Worm (Caenorhabditis elegans): Measurements from ENCODE around the gene F48G7.10.

F48G7.10 gene

DNA sequence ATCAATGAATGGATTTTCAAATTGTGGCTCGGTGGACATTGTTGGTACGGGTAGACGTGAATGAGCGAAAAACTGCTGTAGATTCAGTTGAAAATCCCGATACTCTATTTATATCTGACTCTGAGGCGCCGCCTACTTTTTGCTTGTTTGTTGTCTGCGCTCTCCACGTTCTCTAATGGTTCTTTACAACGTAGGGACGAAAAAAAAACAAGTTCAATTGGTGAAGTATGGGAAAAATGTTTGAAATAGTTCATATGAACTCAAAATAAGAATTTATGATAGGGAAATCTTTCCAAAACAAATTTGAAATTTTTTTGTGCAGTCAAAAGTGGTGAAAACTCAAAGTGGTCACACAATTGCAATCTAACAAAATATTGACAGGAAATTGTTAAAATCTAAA is at the start of gene F48G7.10:
TSS of gene F48G7.10 (minus strand) at position 101 of the 400 bp plus-strand sequence.
- TF ChIP-seq nhr-85 (tag) (peak; percentile 58), xbp-1 (tag; optimal IDR thresholded peaks at IDR 0.05) (no peak), dsc-1 (tag; optimal IDR thresholded peaks at IDR 0.05) (no peak), skn-1 (tag; optimal IDR thresholded peaks at IDR 0.05) (no peak), swsn-7 (tag; optimal IDR thresholded peaks at IDR 0.05) (no peak)

DNA sequence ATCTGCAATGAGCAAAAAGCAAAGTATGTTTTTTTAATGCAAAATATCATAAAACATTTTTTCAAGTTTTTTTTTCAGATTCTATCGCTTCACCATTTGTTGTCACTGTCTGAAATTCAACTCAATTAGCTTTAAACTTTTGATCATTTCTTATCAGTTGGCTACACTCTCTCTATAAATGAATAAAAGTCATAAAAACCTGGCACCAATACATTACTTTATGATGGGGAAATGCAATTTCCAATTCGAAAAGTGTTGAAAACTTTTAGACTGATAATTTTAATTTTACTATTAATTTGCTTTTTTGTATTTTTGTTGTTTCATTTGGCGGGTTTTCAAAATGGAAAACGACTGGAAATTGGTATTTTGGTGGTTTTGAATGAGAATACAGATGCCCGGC is 49.1 kb upstream of the F48G7.10 start, which contains the start of gene F31F4.1:
TSS of gene F31F4.1 (plus strand) at position 203 of the 400 bp plus-strand sequence.
- TF ChIP-seq grh-1 (GFP tag; IDR thresholded peaks at IDR 0.05) (no peak), ceh-63 (GFP tag; optimal IDR thresholded peaks at IDR 0.05) (no peak), pag-3 (tag; optimal IDR thresholded peaks at IDR 0.05; ENCODE audit: borderline replicate concordance, insufficient read depth) (no peak), vab-15 (tag; optimal IDR thresholded peaks at IDR 0.05) (no peak), skn-1 (tag; optimal IDR thresholded peaks at IDR 0.05) (no peak), mdl-1 (tag; optimal IDR thresholded peaks at IDR 0.05) (no peak), elt-2 (tag; optimal IDR thresholded peaks at IDR 0.05) (peak; percentile 33), efl-1 (optimal IDR thresholded peaks at IDR 0.05) (no peak), efl-1 (GFP tag; optimal IDR thresholded peaks at IDR 0.05 in 1 of 2) (peak in 1 of 2 experiments; percentile 15), nhr-28 (tag; optimal IDR thresholded peaks at IDR 0.05) (no peak), aly-2 (tag; optimal IDR thresholded peaks at IDR 0.05) (no peak), ces-1 (GFP tag; optimal IDR thresholded peaks at IDR 0.05) (no peak), nhr-11 (tag; optimal IDR thresholded peaks at IDR 0.05) (no peak), nhr-19 (GFP tag; conservative IDR thresholded peaks at IDR 0.05) (no peak), nhr-237 (tag; optimal IDR thresholded peaks at IDR 0.05) (no peak), lin-39 (tag; optimal IDR thresholded peaks at IDR 0.05) (no peak)

DNA sequence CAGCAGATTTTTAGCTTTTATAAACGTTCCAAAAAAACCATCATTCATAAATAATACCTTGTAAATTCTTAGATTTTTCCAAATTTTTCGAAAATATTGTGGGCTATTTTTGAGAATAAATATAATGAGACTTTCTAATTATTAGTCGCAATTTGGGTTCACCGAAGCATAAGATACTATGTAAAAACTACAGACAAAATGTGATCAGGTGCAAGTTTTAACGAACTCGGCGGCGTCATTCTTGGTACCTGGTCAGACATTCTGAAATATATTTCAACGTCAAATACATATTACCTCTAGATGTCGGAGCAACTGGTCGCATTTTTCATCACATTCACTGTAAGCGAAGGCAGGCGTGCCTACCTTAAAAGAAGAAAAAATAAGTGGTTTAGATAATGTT is 47.3 kb upstream of the F48G7.10 start, which contains the start of gene srx-23:
TSS of gene srx-23 (plus strand) at position 301 of the 400 bp plus-strand sequence.
- no peak for TF ChIP-seq ama-1 (optimal IDR thresholded peaks at IDR 0.05)
- TF ChIP-seq sox-4 (tag; optimal IDR thresholded peaks at IDR 0.05): peak; percentile 56
- peak; percentile 49 for TF ChIP-seq fkh-8 (tag; optimal IDR thresholded peaks at IDR 0.05)

DNA sequence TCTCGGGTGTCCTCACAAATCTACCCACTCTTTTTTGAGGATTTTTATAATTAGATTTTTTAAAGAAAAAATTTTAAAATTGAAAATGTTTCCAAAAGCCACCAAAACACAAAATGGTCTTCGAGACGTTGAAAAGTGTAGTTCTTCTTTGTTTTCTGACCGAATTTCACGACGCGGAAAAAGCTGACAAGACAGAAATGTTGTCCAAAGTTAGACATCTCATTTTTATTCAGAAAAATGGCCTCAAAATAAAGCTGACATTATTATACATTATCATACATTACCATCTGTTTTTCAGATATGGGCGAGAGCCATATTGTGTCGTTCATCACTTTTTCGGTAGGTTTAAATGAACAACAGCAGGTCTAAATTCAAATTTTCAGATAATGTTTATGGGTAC is 44.9 kb upstream of the F48G7.10 start, which contains the start of gene srx-22:
TSS of gene srx-22 (plus strand) at position 301 of the 400 bp plus-strand sequence.
- TF ChIP-seq jun-1 (tag; optimal IDR thresholded peaks at IDR 0.05) (no peak), efl-1 (optimal IDR thresholded peaks at IDR 0.05) (no peak), efl-1 (GFP tag; optimal IDR thresholded peaks at IDR 0.05 in 1 of 2) (peak in 1 of 2 experiments; percentile 65)

DNA sequence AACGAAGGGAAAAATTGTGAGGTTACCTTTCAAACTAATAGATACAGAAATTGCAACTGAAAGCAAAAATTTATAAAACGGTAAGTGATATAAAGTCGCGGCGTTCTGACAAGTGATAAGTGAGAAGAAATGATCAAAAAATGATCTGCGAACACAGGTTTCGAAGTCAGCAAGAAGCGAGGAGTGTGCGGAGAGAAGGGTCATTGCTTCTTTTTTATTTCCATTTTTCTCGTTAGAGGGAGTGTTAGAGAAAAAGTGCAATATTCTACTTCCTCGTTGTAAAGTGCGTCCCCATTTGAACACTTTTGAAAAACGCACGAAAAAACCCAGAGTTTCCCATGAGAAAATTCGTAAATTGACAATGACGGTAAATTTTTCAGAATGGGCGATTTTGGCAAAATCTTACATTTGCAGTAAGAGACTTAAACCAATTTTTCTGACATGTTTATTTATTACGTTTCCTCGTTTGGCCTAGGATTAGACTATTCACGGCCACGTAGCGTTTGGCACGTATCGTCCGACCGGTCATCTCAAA is 41.9 kb upstream of the F48G7.10 start, which contains the start of the genes fbxa-72 and srx-21:
TSS of gene fbxa-72 (minus strand) at position 204 of the 535 bp plus-strand sequence.
TSS of gene srx-21 (plus strand) at position 485 of the 535 bp plus-strand sequence.
- no peak for TF ChIP-seq sptf-1 (tag; optimal IDR thresholded peaks at IDR 0.05)
- TF ChIP-seq ceh-63 (GFP tag; optimal IDR thresholded peaks at IDR 0.05): no peak
- TF ChIP-seq nhr-85 (tag): peak; percentile 23
- TF ChIP-seq zip-4 (GFP tag; optimal IDR thresholded peaks at IDR 0.05): no peak
- no peak for TF ChIP-seq Y116A8C.19 (tag; optimal IDR thresholded peaks at IDR 0.05; ENCODE audit: borderline replicate concordance)
- no peak for TF ChIP-seq fkh-4 (tag; optimal IDR thresholded peaks at IDR 0.05; ENCODE audit: borderline replicate concordance)
- TF ChIP-seq blmp-1 (tag; optimal IDR thresholded peaks at IDR 0.05): peak; percentile 50
- no peak for TF ChIP-seq tbx-2 (tag; optimal IDR thresholded peaks at IDR 0.05)
- no peak for TF ChIP-seq lir-3 (tag; optimal IDR thresholded peaks at IDR 0.05; ENCODE audit: poor library complexity)
- no peak for TF ChIP-seq nhr-47 (tag; optimal IDR thresholded peaks at IDR 0.05)
- no peak for TF ChIP-seq pax-3 (tag; optimal IDR thresholded peaks at IDR 0.05)
- TF ChIP-seq ceh-82 (tag; optimal IDR thresholded peaks at IDR 0.05): no peak
- TF ChIP-seq hpl-2 (GFP tag; optimal IDR thresholded peaks at IDR 0.05): no peak
- TF ChIP-seq unc-98 (GFP tag; IDR thresholded peaks at IDR 0.05): no peak
- no peak for TF ChIP-seq lsy-2 (tag; optimal IDR thresholded peaks at IDR 0.05)
- no peak for TF ChIP-seq pag-3 (tag; optimal IDR thresholded peaks at IDR 0.05; ENCODE audit: borderline replicate concordance, insufficient read depth)
- no peak for TF ChIP-seq F16B12.6 (tag; optimal IDR thresholded peaks at IDR 0.05)
